Fruit fly (Drosophila melanogaster) whole organism, wandering third instar larva: Measurements from ENCODE around the gene CG18666.
A peak's percentile ranks its signal among the peaks of the same experiment; 100 is the strongest.

Source experiments
- Abd-B ChIP-seq: fragments of >200 bp; optimal IDR thresholded peaks from 2 replicates; lab custom pipeline; 2017; ENCODE audit warnings: missing biosample characterization, missing genetic modification characterization
- CG32264 ChIP-seq: fragments of 200-800 bp; sonication (Bioruptor generic); optimal IDR thresholded peaks from 2 replicates; lab custom pipeline; 2016; ENCODE audit warnings: missing biosample characterization, missing genetic modification characterization
- CG9705 ChIP-seq: fragments of 200-800 bp; sonication (Bioruptor generic); optimal IDR thresholded peaks from 2 replicates; lab custom pipeline; 2018; ENCODE audit warnings: missing biosample characterization, mild to moderate bottlenecking, missing genetic modification characterization
- CrebA ChIP-seq: fragments of 200-800 bp; sonication (Bioruptor generic); optimal IDR thresholded peaks from 2 replicates; lab custom pipeline; 2016; ENCODE audit warnings: missing biosample characterization, mild to moderate bottlenecking, missing genetic modification characterization, borderline replicate concordance
- Dfd ChIP-seq: fragments of >200 bp; optimal IDR thresholded peaks from 2 replicates; lab custom pipeline; 2017; ENCODE audit warnings: missing biosample characterization, missing genetic modification characterization
- Dif ChIP-seq: fragments of 200-275, 200-300 bp; sonication (Bioruptor generic); optimal IDR thresholded peaks from 2 replicates; lab custom pipeline; 2018; ENCODE audit warnings: missing biosample characterization, missing genetic modification characterization; ENCODE audit not compliant: partially characterized antibody
- GATAd ChIP-seq: sonication (Bioruptor generic); optimal IDR thresholded peaks from 2 replicates; lab custom pipeline; 2016; ENCODE audit warnings: missing biosample characterization, missing genetic modification characterization
- HLH106 ChIP-seq: fragments of 200-800 bp; optimal IDR thresholded peaks from 3 replicates; lab custom pipeline; 2019; ENCODE audit warnings: missing biosample characterization, mild to moderate bottlenecking, missing genetic modification characterization, moderate library complexity
- Hnf4 ChIP-seq: fragments of 200-800 bp; sonication (Bioruptor generic); optimal IDR thresholded peaks from 2 replicates; lab custom pipeline; 2016; ENCODE audit warnings: missing biosample characterization, mild to moderate bottlenecking, missing genetic modification characterization
- Hr78 ChIP-seq: fragments of >200 bp; optimal IDR thresholded peaks from 2 replicates; lab custom pipeline; 2017; ENCODE audit warnings: missing biosample characterization, missing genetic modification characterization
- Hr83 ChIP-seq: fragments of 200-300 bp; sonication (Bioruptor generic); optimal IDR thresholded peaks from 2 replicates; lab custom pipeline; 2016; ENCODE audit warnings: missing biosample characterization, mild to moderate bottlenecking, missing genetic modification characterization, moderate library complexity; ENCODE audit not compliant: poor library complexity, severe bottlenecking
- Jra ChIP-seq: sonication (Bioruptor generic); optimal IDR thresholded peaks from 2 replicates; lab custom pipeline; 2016; ENCODE audit warnings: missing biosample characterization, missing genetic modification characterization
- Mio ChIP-seq: sonication (Bioruptor generic); optimal IDR thresholded peaks from 2 replicates; lab custom pipeline; 2016; ENCODE audit warnings: missing biosample characterization, missing genetic modification characterization
- Myc ChIP-seq: fragments of >200 bp; optimal IDR thresholded peaks from 2 replicates; lab custom pipeline; 2017
- N ChIP-seq: fragments of >200 bp; optimal IDR thresholded peaks from 2 replicates; lab custom pipeline; 2018; ENCODE audit warnings: missing biosample characterization, missing external identifiers, missing genetic modification characterization
- OdsH ChIP-seq: fragments of 200-800 bp; sonication (Bioruptor generic); optimal IDR thresholded peaks from 2 replicates; lab custom pipeline; 2016; ENCODE audit warnings: missing biosample characterization, mild to moderate bottlenecking, missing genetic modification characterization
- Rel ChIP-seq, 2 experiments: fragments of 200-800 bp; sonication (Bioruptor generic) in 1 of 2; optimal IDR thresholded peaks; 2 replicates in 1 of 2; 3 replicates in 1 of 2; lab custom pipeline; 2016 to 2019; ENCODE audit warnings: mild to moderate bottlenecking in 2 of 2, missing biosample characterization in 2 of 2, missing genetic modification characterization in 2 of 2, moderate library complexity in 1 of 2
- Sp1 ChIP-seq: fragments of 200-800 bp; sonication (Bioruptor generic); optimal IDR thresholded peaks from 3 replicates; lab custom pipeline; 2019; ENCODE audit warnings: missing biosample characterization, mild to moderate bottlenecking, missing genetic modification characterization, moderate library complexity
- Vsx2 ChIP-seq: fragments of 200-300, 225-300 bp; sonication (Bioruptor generic); optimal IDR thresholded peaks from 2 replicates; lab custom pipeline; 2018; ENCODE audit warnings: missing biosample characterization, missing genetic modification characterization; ENCODE audit not compliant: partially characterized antibody
- br ChIP-seq: fragments of 200-800 bp; sonication (Bioruptor generic); optimal IDR thresholded peaks from 2 replicates; lab custom pipeline; 2016; ENCODE audit warnings: missing biosample characterization, missing genetic modification characterization
- brk ChIP-seq: fragments of 200-800 bp; sonication (Bioruptor generic); optimal IDR thresholded peaks from 2 replicates; lab custom pipeline; 2016; ENCODE audit warnings: missing biosample characterization, mild to moderate bottlenecking, missing genetic modification characterization
- dl ChIP-seq, 2 experiments: fragments of 175-275, 200-275 bp in 1 of 2; fragments of 200-275 bp in 1 of 2; sonication (Bioruptor generic); optimal IDR thresholded peaks; lab custom pipeline; 2018; ENCODE audit warnings: mild to moderate bottlenecking in 2 of 2, missing biosample characterization in 2 of 2, missing genetic modification characterization in 2 of 2, moderate library complexity in 2 of 2; ENCODE audit not compliant: partially characterized antibody in 2 of 2, insufficient read depth in 1 of 2
- dmrt93B ChIP-seq: fragments of 200-800 bp; sonication (Bioruptor generic); optimal IDR thresholded peaks from 2 replicates; lab custom pipeline; 2018; ENCODE audit warnings: missing biosample characterization, mild to moderate bottlenecking, missing genetic modification characterization
- dsf ChIP-seq: sonication (Bioruptor generic); optimal IDR thresholded peaks from 2 replicates; lab custom pipeline; 2016; ENCODE audit warnings: missing biosample characterization, missing genetic modification characterization, borderline replicate concordance
- ey ChIP-seq: fragments of 200-800 bp; sonication (Bioruptor generic); optimal IDR thresholded peaks from 2 replicates; lab custom pipeline; 2016; ENCODE audit warnings: missing biosample characterization, missing genetic modification characterization
- foxo ChIP-seq, 2 experiments: fragments of 200-800 bp; sonication (Bioruptor generic); optimal IDR thresholded peaks; 2 replicates in 1 of 2; 3 replicates in 1 of 2; lab custom pipeline; 2016 to 2017; ENCODE audit warnings: missing biosample characterization in 2 of 2, missing genetic modification characterization in 2 of 2
- fru ChIP-seq: fragments of 200-800 bp; sonication (Bioruptor generic); optimal IDR thresholded peaks from 3 replicates; lab custom pipeline; 2016; ENCODE audit warnings: missing biosample characterization, mild to moderate bottlenecking, missing genetic modification characterization
- h ChIP-seq: fragments of 200-800 bp; sonication (Bioruptor generic); optimal IDR thresholded peaks from 3 replicates; lab custom pipeline; 2016; ENCODE audit warnings: missing biosample characterization, mild to moderate bottlenecking, missing genetic modification characterization
- jim ChIP-seq: fragments of 175-275, 200-325 bp; sonication (Bioruptor generic); optimal IDR thresholded peaks from 2 replicates; lab custom pipeline; 2016; ENCODE audit warnings: missing biosample characterization, mild to moderate bottlenecking, missing genetic modification characterization
- lola ChIP-seq: fragments of >200 bp; optimal IDR thresholded peaks from 2 replicates; lab custom pipeline; 2017; ENCODE audit warnings: missing biosample characterization, missing genetic modification characterization
- pan ChIP-seq: fragments of >200 bp; optimal IDR thresholded peaks from 2 replicates; lab custom pipeline; 2017
- psq ChIP-seq: fragments of 200-800 bp; sonication (Bioruptor generic); optimal IDR thresholded peaks from 3 replicates; lab custom pipeline; 2017; ENCODE audit warnings: missing biosample characterization, mild to moderate bottlenecking, missing genetic modification characterization, moderate library complexity
- rgr ChIP-seq: fragments of 200-800 bp; sonication (Bioruptor generic); optimal IDR thresholded peaks from 3 replicates; lab custom pipeline; 2016; ENCODE audit warnings: missing biosample characterization, mild to moderate bottlenecking, missing genetic modification characterization
- sage ChIP-seq: fragments of 200-800 bp; sonication (Bioruptor generic); optimal IDR thresholded peaks from 2 replicates; lab custom pipeline; 2016; ENCODE audit warnings: missing biosample characterization, mild to moderate bottlenecking, missing genetic modification characterization
- sv ChIP-seq: fragments of 200-800 bp; sonication (Bioruptor generic); optimal IDR thresholded peaks from 3 replicates; lab custom pipeline; 2016; ENCODE audit warnings: missing biosample characterization, missing genetic modification characterization
- tai ChIP-seq: sonication (Bioruptor generic); optimal IDR thresholded peaks from 2 replicates; lab custom pipeline; 2016; ENCODE audit warnings: missing biosample characterization, missing genetic modification characterization
- usp ChIP-seq: fragments of >200 bp; optimal IDR thresholded peaks from 2 replicates; lab custom pipeline; 2017; ENCODE audit warnings: missing biosample characterization, missing genetic modification characterization
- woc ChIP-seq: sonication (Bioruptor generic); optimal IDR thresholded peaks from 2 replicates; lab custom pipeline; 2016; ENCODE audit warnings: missing biosample characterization, mild to moderate bottlenecking, missing genetic modification characterization

Gene CG18666

dm6 chr2L:11072250-11072649 lies 37.7 kb downstream of the CG18666 start:
- TF ChIP-seq Sp1 (GFP tag; lab: Kevin White, UChicago): peak; percentile 69
- TF ChIP-seq sv: no peak
- TF ChIP-seq psq (GFP tag; lab: Kevin White, UChicago): peak; percentile 74
- TF ChIP-seq OdsH: peak; percentile 70
- no peak for TF ChIP-seq brk (GFP tag; lab: Kevin White, UChicago)
- TF ChIP-seq dmrt93B (GFP tag; lab: Kevin White, UChicago): peak; percentile 48
- no peak for TF ChIP-seq Dfd
- no peak for TF ChIP-seq GATAd (GFP tag; lab: Kevin White, UChicago)
- TF ChIP-seq usp (GFP tag; lab: Kevin White, UChicago): no peak
- no peak for TF ChIP-seq jim (GFP tag; lab: Kevin White, UChicago)
- TF ChIP-seq lola: no peak
- peak; percentile 73 for TF ChIP-seq rgr (GFP tag; lab: Kevin White, UChicago)
- TF ChIP-seq dsf (GFP tag; lab: Kevin White, UChicago): no peak
- peak; percentile 88 for TF ChIP-seq woc
- TF ChIP-seq pan (lab: Kevin White, UChicago): no peak
- no peak for TF ChIP-seq Rel (GFP tag; optimal IDR thresholded peaks at IDR 0.05; lab: Kevin White, UChicago)
- no peak for TF ChIP-seq Rel (tag; optimal IDR thresholded peaks at IDR 0.05; lab: Kevin White, UChicago)
- peak; percentile 85 for TF ChIP-seq h (GFP tag; lab: Kevin White, UChicago)
- TF ChIP-seq ey (GFP tag; lab: Kevin White, UChicago): peak; percentile 84
- no peak for TF ChIP-seq tai (GFP tag; lab: Kevin White, UChicago)
- TF ChIP-seq HLH106: peak; percentile 65
- TF ChIP-seq Mio (GFP tag; lab: Kevin White, UChicago): no peak
- no peak for TF ChIP-seq CG9705
- TF ChIP-seq fru: peak; percentile 79
- TF ChIP-seq Hr83: no peak
- no peak for TF ChIP-seq Jra
- no peak for TF ChIP-seq Dif
- TF ChIP-seq CG32264: no peak
- TF ChIP-seq Hr78 (GFP tag; lab: Kevin White, UChicago): no peak
- peak in 1 of 2 experiments; percentile 75 for TF ChIP-seq foxo (GFP tag; optimal IDR thresholded peaks at IDR 0.05; lab: Kevin White, UChicago)
- TF ChIP-seq Abd-B (GFP tag; lab: Kevin White, UChicago): no peak
- no peak for TF ChIP-seq Myc (lab: Kevin White, UChicago)
- TF ChIP-seq sage (GFP tag; lab: Kevin White, UChicago): peak; percentile 47
- TF ChIP-seq dl (GFP tag; optimal IDR thresholded peaks at IDR 0.05; lab: Kevin White, UChicago; ENCODE audit: insufficient read depth in 1 of 2, partially characterized antibody in 2 of 2): no peak
- peak; percentile 64 for TF ChIP-seq Hnf4 (GFP tag; lab: Kevin White, UChicago)
- TF ChIP-seq N (GFP tag; lab: Kevin White, UChicago): no peak
- peak; percentile 80 for TF ChIP-seq br (GFP tag; lab: Kevin White, UChicago)
- TF ChIP-seq Vsx2 (GFP tag; lab: Kevin White, UChicago): no peak
- peak; percentile 20 for TF ChIP-seq CrebA

- TF ChIP-seq brk (GFP tag; lab: Kevin White, UChicago) (no peak), Jra (no peak), jim (GFP tag; lab: Kevin White, UChicago) (no peak), Hnf4 (GFP tag; lab: Kevin White, UChicago) (no peak), foxo (GFP tag; optimal IDR thresholded peaks at IDR 0.05; lab: Kevin White, UChicago) (no peak)
Measured at dm6 chr2L:11072880-11073279, 38.3 kb downstream of the CG18666 start.

DNA sequence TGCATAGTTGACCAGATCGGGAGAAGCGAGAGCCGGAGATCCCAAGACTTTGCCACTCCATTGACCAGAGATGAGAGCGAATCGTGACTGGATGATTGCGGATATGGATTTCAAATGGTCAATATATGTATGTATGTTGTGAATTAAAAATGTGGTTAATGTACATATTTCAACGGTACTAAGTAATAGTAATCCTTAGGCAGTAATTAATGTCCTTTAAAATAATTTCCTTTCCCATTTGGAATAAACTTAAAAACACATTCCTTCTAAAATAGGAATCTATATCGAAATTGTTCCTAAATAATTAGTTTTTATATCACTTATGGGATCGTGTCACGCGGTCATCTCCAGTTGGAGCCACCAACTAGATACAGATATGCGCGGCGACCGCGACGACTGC lies 39.4 kb downstream of the CG18666 start:
- no peak for TF ChIP-seq fru
- no peak for TF ChIP-seq sage (GFP tag; lab: Kevin White, UChicago)
- TF ChIP-seq dmrt93B (GFP tag; lab: Kevin White, UChicago): no peak
- no peak for TF ChIP-seq dl (GFP tag; optimal IDR thresholded peaks at IDR 0.05; lab: Kevin White, UChicago; ENCODE audit: insufficient read depth in 1 of 2, partially characterized antibody in 2 of 2)
- peak; percentile 24 for TF ChIP-seq rgr (GFP tag; lab: Kevin White, UChicago)
- no peak for TF ChIP-seq pan (lab: Kevin White, UChicago)
- no peak for TF ChIP-seq jim (GFP tag; lab: Kevin White, UChicago)
- no peak for TF ChIP-seq Abd-B (GFP tag; lab: Kevin White, UChicago)
- no peak for TF ChIP-seq Myc (lab: Kevin White, UChicago)
- no peak for TF ChIP-seq GATAd (GFP tag; lab: Kevin White, UChicago)
- peak; percentile 34 for TF ChIP-seq ey (GFP tag; lab: Kevin White, UChicago)
- TF ChIP-seq foxo (GFP tag; optimal IDR thresholded peaks at IDR 0.05; lab: Kevin White, UChicago): peak in 1 of 2 experiments; percentile 6
- no peak for TF ChIP-seq Vsx2 (GFP tag; lab: Kevin White, UChicago)
- peak; percentile 32 for TF ChIP-seq OdsH
- no peak for TF ChIP-seq Dfd
- no peak for TF ChIP-seq Mio (GFP tag; lab: Kevin White, UChicago)
- no peak for TF ChIP-seq CG32264
- TF ChIP-seq h (GFP tag; lab: Kevin White, UChicago): peak; percentile 6
- no peak for TF ChIP-seq HLH106
- no peak for TF ChIP-seq CrebA
- no peak for TF ChIP-seq Rel (GFP tag; optimal IDR thresholded peaks at IDR 0.05; lab: Kevin White, UChicago)
- TF ChIP-seq Rel (tag; optimal IDR thresholded peaks at IDR 0.05; lab: Kevin White, UChicago): no peak
- TF ChIP-seq woc: no peak
- TF ChIP-seq usp (GFP tag; lab: Kevin White, UChicago): no peak
- TF ChIP-seq tai (GFP tag; lab: Kevin White, UChicago): no peak
- no peak for TF ChIP-seq CG9705
- TF ChIP-seq dsf (GFP tag; lab: Kevin White, UChicago): no peak
- TF ChIP-seq sv: no peak
- TF ChIP-seq Hnf4 (GFP tag; lab: Kevin White, UChicago): no peak
- TF ChIP-seq N (GFP tag; lab: Kevin White, UChicago): no peak
- no peak for TF ChIP-seq psq (GFP tag; lab: Kevin White, UChicago)
- peak; percentile 42 for TF ChIP-seq Sp1 (GFP tag; lab: Kevin White, UChicago)
- no peak for TF ChIP-seq Dif
- TF ChIP-seq lola: no peak
- TF ChIP-seq Hr78 (GFP tag; lab: Kevin White, UChicago): no peak
- TF ChIP-seq brk (GFP tag; lab: Kevin White, UChicago): no peak
- no peak for TF ChIP-seq Jra
- TF ChIP-seq Hr83: no peak
- peak; percentile 9 for TF ChIP-seq br (GFP tag; lab: Kevin White, UChicago)
